Fruit fly (Drosophila melanogaster): ENCODE data around the gene pan.

pan gene

dm6 chr4:135953-136352, 66.8 kb downstream of the pan start:
- no peak for TF ChIP-seq CG17801 (GFP tag; optimal IDR thresholded peaks at IDR 0.05; ENCODE audit: partially characterized antibody)

- TF ChIP-seq CG17801 (GFP tag; optimal IDR thresholded peaks at IDR 0.05; ENCODE audit: partially characterized antibody): no peak
Observed at dm6 chr4:149123-149522, 80.0 kb downstream of the pan start.

- no peak for TF ChIP-seq CG17801 (GFP tag; optimal IDR thresholded peaks at IDR 0.05; ENCODE audit: partially characterized antibody)
Observed at dm6 chr4:150453-150852, 81.3 kb downstream of the pan start, which contains the start of gene CG32006. Gene CG32006, plus strand, starts transcription at chr4:150764.

- no peak for TF ChIP-seq CG17801 (GFP tag; optimal IDR thresholded peaks at IDR 0.05; ENCODE audit: partially characterized antibody)
Observed at dm6 chr4:155977-156376, 86.9 kb downstream of the pan start, which contains the start of gene CG31997. Gene CG31997, minus strand, starts transcription at chr4:156060.

Measured in ovary, adult (tissue).